Fruit fly (Drosophila melanogaster) whole organism, embryonic: ENCODE measurements around the gene CG13484.

Experiments used
- CG11398 ChIP-seq: fragments of 200-800 bp; sonication (Bioruptor generic); optimal IDR thresholded peaks from 2 replicates; lab custom pipeline; 2016; ENCODE audit warnings: missing biosample characterization, missing genetic modification characterization
- CG12104 ChIP-seq: fragments of 200-800 bp; sonication (Bioruptor generic); optimal IDR thresholded peaks from 3 replicates; lab custom pipeline; 2016; ENCODE audit warnings: missing biosample characterization, missing genetic modification characterization
- CG13624 ChIP-seq: fragments of 200-800 bp; sonication (Bioruptor generic); optimal IDR thresholded peaks from 2 replicates; lab custom pipeline; 2016; ENCODE audit warnings: missing biosample characterization, missing genetic modification characterization
- CG1647 ChIP-seq: fragments of 200-800 bp; sonication (Bioruptor generic); optimal IDR thresholded peaks from 3 replicates; lab custom pipeline; 2016; ENCODE audit warnings: missing biosample characterization, missing genetic modification characterization
- CG1792 ChIP-seq: fragments of 200-800 bp; sonication (Bioruptor generic); optimal IDR thresholded peaks from 2 replicates; lab custom pipeline; 2016; ENCODE audit warnings: missing biosample characterization, missing genetic modification characterization
- CG18764 ChIP-seq: fragments of 200-800 bp; sonication (Bioruptor generic); optimal IDR thresholded peaks from 3 replicates; lab custom pipeline; 2016; ENCODE audit warnings: missing biosample characterization, missing genetic modification characterization
- CG31224 ChIP-seq: fragments of 200-800 bp; sonication (Bioruptor generic); IDR thresholded peaks from 2 replicates; pipeline ENCODE4 v1.3.6; 2022; ENCODE audit warnings: missing biosample characterization, missing genetic modification characterization
- CG34376 ChIP-seq: fragments of 200-800 bp; sonication (Bioruptor generic); optimal IDR thresholded peaks from 2 replicates; lab custom pipeline; 2018; ENCODE audit warnings: missing biosample characterization, mild to moderate bottlenecking, missing genetic modification characterization
- CG42726 ChIP-seq: fragments of 200-800 bp; sonication (Bioruptor generic); IDR thresholded peaks from 2 replicates; pipeline ENCODE4 v1.3.6; 2022; ENCODE audit warnings: missing biosample characterization, missing genetic modification characterization; ENCODE audit not compliant: partially characterized antibody
- CG4617 ChIP-seq: fragments of 200-800 bp; sonication (Bioruptor generic); optimal IDR thresholded peaks from 3 replicates; lab custom pipeline; 2016; ENCODE audit warnings: missing biosample characterization, missing genetic modification characterization, borderline replicate concordance
- CG4707 ChIP-seq: fragments of 200-800 bp; sonication (Bioruptor generic); optimal IDR thresholded peaks from 2 replicates; lab custom pipeline; 2018; ENCODE audit warnings: missing biosample characterization, mild to moderate bottlenecking, missing genetic modification characterization, moderate library complexity
- CG6254 ChIP-seq: fragments of 200-800 bp; sonication (Bioruptor generic); optimal IDR thresholded peaks from 3 replicates; lab custom pipeline; 2017; ENCODE audit warnings: mild to moderate bottlenecking, missing biosample characterization, missing genetic modification reagents, missing genetic modification characterization
- CG6765 ChIP-seq: fragments of 200-800 bp; sonication (Bioruptor generic); optimal IDR thresholded peaks from 3 replicates; lab custom pipeline; 2017; ENCODE audit warnings: missing biosample characterization, mild to moderate bottlenecking, missing genetic modification characterization
- CG7357 ChIP-seq: fragments of 200-800 bp; sonication (Bioruptor generic); IDR thresholded peaks from 3 replicates; pipeline ENCODE4 v1.3.6; 2022; ENCODE audit warnings: missing biosample characterization, missing genetic modification characterization
- CG7987 ChIP-seq: fragments of 200-800 bp; sonication (Bioruptor generic); optimal IDR thresholded peaks from 2 replicates; lab custom pipeline; 2018; ENCODE audit warnings: missing biosample characterization, mild to moderate bottlenecking, missing genetic modification characterization, moderate library complexity
- Dll ChIP-seq: fragments of 200-800 bp; sonication (Bioruptor generic); IDR thresholded peaks from 4 replicates; pipeline ENCODE4 v1.3.6; 2022; ENCODE audit warnings: missing biosample characterization, missing genetic modification characterization; ENCODE audit not compliant: partially characterized antibody
- GATAe ChIP-seq: fragments of 200-800 bp; sonication (Bioruptor generic); conservative IDR thresholded peaks from 2 replicates; pipeline ENCODE4 v1.3.6; 2022; ENCODE audit warnings: missing biosample characterization, missing genetic modification characterization
- H2.0 ChIP-seq: fragments of 200-800 bp; sonication (Bioruptor generic); IDR thresholded peaks from 2 replicates; pipeline ENCODE4 v1.3.6; 2022; ENCODE audit warnings: missing biosample characterization, missing genetic modification characterization
- HLH3B ChIP-seq: fragments of 200-800 bp; sonication (Bioruptor generic); IDR thresholded peaks from 2 replicates; pipeline ENCODE4 v1.3.6; 2022; ENCODE audit warnings: missing biosample characterization, missing genetic modification characterization
- HmgZ ChIP-seq: fragments of 200-800 bp; sonication (Bioruptor generic); optimal IDR thresholded peaks from 2 replicates; lab custom pipeline; 2018; ENCODE audit warnings: missing biosample characterization, mild to moderate bottlenecking, missing genetic modification characterization
- Hmr ChIP-seq: fragments of 200-800 bp; sonication (Bioruptor generic); optimal IDR thresholded peaks from 3 replicates; lab custom pipeline; 2017; ENCODE audit warnings: mild to moderate bottlenecking, missing biosample characterization, missing genetic modification reagents, missing genetic modification characterization
- Max ChIP-seq: fragments of 200-800 bp; sonication (Bioruptor generic); optimal IDR thresholded peaks from 2 replicates; lab custom pipeline; 2016; ENCODE audit warnings: missing biosample characterization, mild to moderate bottlenecking, missing genetic modification characterization
- Med ChIP-seq: fragments of 200-800 bp; sonication (Bioruptor generic); peaks from one replicate; lab custom pipeline; 2016; ENCODE audit warnings: missing biosample characterization, missing genetic modification characterization, mild to moderate bottlenecking, inconsistent platforms, moderate library complexity
- Opbp ChIP-seq: fragments of 200-800 bp; sonication (Bioruptor generic); IDR thresholded peaks from 3 replicates; pipeline ENCODE4 v1.3.6; 2022; ENCODE audit warnings: missing biosample characterization, missing genetic modification characterization; ENCODE audit not compliant: partially characterized antibody
- Six4 ChIP-seq: fragments of 200-800 bp; sonication (Bioruptor generic); optimal IDR thresholded peaks from 2 replicates; lab custom pipeline; 2016; ENCODE audit warnings: missing biosample characterization, missing genetic modification characterization
- Stat92E ChIP-seq, 3 experiments: fragments of >200 bp in 2 of 3; fragments of 200-800 bp in 1 of 3; sonication (Bioruptor generic) in 1 of 3; optimal IDR thresholded peaks; 2 replicates each; lab custom pipeline; 2017 to 2019; ENCODE audit warnings: missing biosample characterization in 3 of 3, missing genetic modification characterization in 3 of 3, mild to moderate bottlenecking in 1 of 3, moderate library complexity in 1 of 3
- ato ChIP-seq: fragments of 200-800 bp; sonication (Bioruptor generic); IDR thresholded peaks from 2 replicates; pipeline ENCODE4 v1.3.6; 2022; ENCODE audit warnings: missing biosample characterization, missing genetic modification characterization; ENCODE audit not compliant: partially characterized antibody
- bbx ChIP-seq: fragments of 200-800 bp; sonication (Bioruptor generic); IDR thresholded peaks from 2 replicates; pipeline ENCODE4 v1.3.6; 2022; ENCODE audit warnings: missing biosample characterization, missing genetic modification characterization; ENCODE audit not compliant: partially characterized antibody
- bcd ChIP-seq: fragments of 200-800 bp; sonication (Bioruptor generic); optimal IDR thresholded peaks from 2 replicates; lab custom pipeline; 2017; ENCODE audit warnings: missing biosample characterization, mild to moderate bottlenecking, missing genetic modification characterization
- bsh ChIP-seq, 2 experiments: fragments of 200-800 bp; sonication (Bioruptor generic); optimal IDR thresholded peaks; 2 replicates each; lab custom pipeline; 2017 to 2018; ENCODE audit warnings: mild to moderate bottlenecking in 2 of 2, missing biosample characterization in 2 of 2, missing genetic modification characterization in 2 of 2, moderate library complexity in 1 of 2
- gro ChIP-seq: fragments of 200-800 bp; sonication (Bioruptor generic); optimal IDR thresholded peaks from 2 replicates; lab custom pipeline; 2016; ENCODE audit warnings: missing biosample characterization, missing genetic modification characterization
- hth ChIP-seq: fragments of >200 bp; optimal IDR thresholded peaks from 2 replicates; lab custom pipeline; 2017; ENCODE audit warnings: inconsistent platforms
- insv ChIP-seq, 2 experiments: fragments of 200-800 bp; sonication (Bioruptor generic); optimal IDR thresholded peaks; 3 replicates each; lab custom pipeline; 2016 to 2018; ENCODE audit warnings: missing biosample characterization in 2 of 2, missing genetic modification characterization in 2 of 2
- knrl ChIP-seq: fragments of 200-800 bp; sonication (Bioruptor generic); IDR thresholded peaks from 3 replicates; pipeline ENCODE4 v1.3.6; 2022; ENCODE audit warnings: missing biosample characterization, missing genetic modification characterization; ENCODE audit not compliant: partially characterized antibody
- lov ChIP-seq, 2 experiments: fragments of 200-800 bp in 1 of 2; fragments of >200 bp in 1 of 2; sonication (Bioruptor generic) in 1 of 2; IDR thresholded peaks in 1 of 2; optimal IDR thresholded peaks in 1 of 2; 2 replicates in 1 of 2; 3 replicates in 1 of 2; pipeline versions ENCODE4 v1.3.6 to Lab custom; 2017 to 2022; ENCODE audit warnings: missing biosample characterization in 1 of 2, missing genetic modification characterization in 1 of 2
- odd ChIP-seq: fragments of 200-800 bp; sonication (Bioruptor generic); optimal IDR thresholded peaks from 2 replicates; lab custom pipeline; 2017; ENCODE audit warnings: missing biosample characterization, mild to moderate bottlenecking, missing genetic modification characterization
- otp ChIP-seq: fragments of 200-800 bp; sonication (Bioruptor generic); IDR thresholded peaks from 3 replicates; pipeline ENCODE4, ENCODE4 v1.3.6; 2022; ENCODE audit warnings: missing biosample characterization, missing genetic modification characterization
- pb ChIP-seq: fragments of 200-800 bp; sonication (Bioruptor generic); optimal IDR thresholded peaks from 3 replicates; lab custom pipeline; 2016; ENCODE audit warnings: missing biosample characterization, missing genetic modification characterization
- pum ChIP-seq: fragments of 200-800 bp; sonication (Bioruptor generic); optimal IDR thresholded peaks from 2 replicates; lab custom pipeline; 2016; ENCODE audit warnings: missing biosample characterization, missing genetic modification characterization
- scrt ChIP-seq: fragments of 200-800 bp; sonication (Bioruptor generic); optimal IDR thresholded peaks from 2 replicates; lab custom pipeline; 2018; ENCODE audit warnings: missing biosample characterization, mild to moderate bottlenecking, missing genetic modification characterization, moderate library complexity
- seq ChIP-seq: fragments of 200-800 bp; sonication (Bioruptor generic); IDR thresholded peaks from 2 replicates; pipeline ENCODE4 v1.3.6; 2022; ENCODE audit warnings: missing biosample characterization, missing genetic modification characterization
- sr ChIP-seq: fragments of 200-800 bp; sonication (Bioruptor generic); IDR thresholded peaks from 3 replicates; pipeline ENCODE4 v1.3.6; 2022; ENCODE audit warnings: missing biosample characterization, missing genetic modification characterization
- stwl ChIP-seq: fragments of 200-800 bp; sonication (Bioruptor generic); optimal IDR thresholded peaks from 3 replicates; lab custom pipeline; 2018; ENCODE audit warnings: missing biosample characterization, mild to moderate bottlenecking, missing genetic modification characterization, moderate library complexity
- tgo ChIP-seq: fragments of 200-800 bp; sonication (Bioruptor generic); IDR thresholded peaks from 3 replicates; pipeline ENCODE4 v1.3.6; 2022; ENCODE audit warnings: missing biosample characterization, missing genetic modification characterization
- unc-4 ChIP-seq: fragments of 200-800 bp; sonication (Bioruptor generic); IDR thresholded peaks from 2 replicates; pipeline ENCODE4 v1.3.6; 2022; ENCODE audit warnings: missing biosample characterization, missing genetic modification characterization; ENCODE audit not compliant: partially characterized antibody
- vnd ChIP-seq: fragments of 200-800 bp; sonication (Bioruptor generic); IDR thresholded peaks from 3 replicates; pipeline ENCODE4 v1.3.6; 2022; ENCODE audit warnings: missing biosample characterization, missing genetic modification characterization; ENCODE audit not compliant: partially characterized antibody

Gene CG13484

dm6 chr3L:14028485-14029384 lies 24.1 kb downstream of the CG13484 start, which contains the start of gene Ptip (continued):
- peak; percentile 54 for TF ChIP-seq Hmr (GFP tag; lab: Kevin White, UChicago)
- TF ChIP-seq ato (GFP tag; lab: Robert Waterston, UW), result peak; percentile 97
- TF ChIP-seq CG7357 (GFP tag; lab: Robert Waterston, UW), result no peak
- TF ChIP-seq pum, result no peak
- TF ChIP-seq hth (lab: Kevin White, UChicago), result no peak
- peak; percentile 100 for TF ChIP-seq CG6254 (GFP tag; lab: Kevin White, UChicago)
- TF ChIP-seq bcd (GFP tag; lab: Kevin White, UChicago), result peak; percentile 89
- TF ChIP-seq scrt (GFP tag; lab: Kevin White, UChicago), result peak; percentile 41
- peak; percentile 60 for TF ChIP-seq CG34376 (GFP tag; lab: Kevin White, UChicago)
- no peak for TF ChIP-seq CG12104 (GFP tag; lab: Kevin White, UChicago)
- no peak for TF ChIP-seq lov (optimal IDR thresholded peaks at IDR 0.05; lab: Kevin White, UChicago)
- TF ChIP-seq lov (GFP tag; IDR thresholded peaks at IDR 0.05; lab: Robert Waterston, UW), result peak; percentile 63; the same call in 1 of the 3 replicates
- TF ChIP-seq pb (GFP tag; lab: Kevin White, UChicago), result peak; percentile 17
- peak; percentile 4 for TF ChIP-seq CG1647 (GFP tag; lab: Kevin White, UChicago)
- peak; percentile 81 for TF ChIP-seq seq (GFP tag; lab: Robert Waterston, UW)
- peak; percentile 99 for TF ChIP-seq CG4707
- TF ChIP-seq gro, result peak; percentile 55
- peak; percentile 97 for TF ChIP-seq CG42726 (GFP tag; lab: Robert Waterston, UW)
- peak; percentile 39; the same call in 1 of the 2 replicates for TF ChIP-seq HLH3B (GFP tag; lab: Robert Waterston, UW)
- TF ChIP-seq sr, result peak; percentile 62; the same call in 2 of the 3 replicates
- TF ChIP-seq CG18764 (GFP tag; lab: Kevin White, UChicago), result no peak
- TF ChIP-seq vnd, result peak; percentile 96
- no peak for TF ChIP-seq tgo (GFP tag; lab: Robert Waterston, UW)
- peak; percentile 6 for TF ChIP-seq CG1792
- peak; percentile 2 for TF ChIP-seq Six4 (GFP tag; lab: Kevin White, UChicago)
- peak; percentile 41 for TF ChIP-seq Max (GFP tag; lab: Kevin White, UChicago)
- peak; percentile 34 for TF ChIP-seq odd (GFP tag; lab: Kevin White, UChicago)
- TF ChIP-seq CG7987 (GFP tag; lab: Kevin White, UChicago), result peak; percentile 76
- peak; percentile 70 for TF ChIP-seq CG4617
- peak; percentile 26; the same call in 1 of the 3 replicates for TF ChIP-seq otp (GFP tag; lab: Robert Waterston, UW)
- TF ChIP-seq Dll (GFP tag; lab: Robert Waterston, UW), result peak; percentile 91
- TF ChIP-seq unc-4 (GFP tag; lab: Robert Waterston, UW), result peak; percentile 94
- peak; percentile 67 for TF ChIP-seq stwl (tag; lab: Kevin White, UChicago)
- peak; percentile 98 for TF ChIP-seq Opbp (GFP tag; lab: Robert Waterston, UW)
- TF ChIP-seq bbx (GFP tag; lab: Robert Waterston, UW), result peak; percentile 98
- TF ChIP-seq CG31224 (GFP tag; lab: Robert Waterston, UW), result no peak
- peak; percentile 43; the same call in 1 of the 2 replicates for TF ChIP-seq GATAe (GFP tag; lab: Robert Waterston, UW)
- TF ChIP-seq Stat92E (GFP tag; optimal IDR thresholded peaks at IDR 0.05; lab: Kevin White, UChicago), result no peak
- peak; percentile 69 for TF ChIP-seq CG11398 (GFP tag; lab: Kevin White, UChicago)
- TF ChIP-seq Med, result peak; percentile 92
- peak; percentile 22 for TF ChIP-seq CG6765 (GFP tag; lab: Kevin White, UChicago)
- TF ChIP-seq bsh (GFP tag; optimal IDR thresholded peaks at IDR 0.05; lab: Kevin White, UChicago), result peak in 1 of 2 experiments; percentile 38
- peak; percentile 40 for TF ChIP-seq CG13624 (GFP tag; lab: Kevin White, UChicago)
- TF ChIP-seq H2.0 (GFP tag; lab: Robert Waterston, UW), result peak; percentile 39; the same call in 1 of the 2 replicates
- peak; percentile 74 for TF ChIP-seq HmgZ (tag; lab: Kevin White, UChicago)
- TF ChIP-seq knrl (GFP tag; lab: Robert Waterston, UW), result peak; percentile 97
- TF ChIP-seq insv (GFP tag; optimal IDR thresholded peaks at IDR 0.05; lab: Kevin White, UChicago), result peak in 1 of 2 experiments; percentile 70
